Worm (Caenorhabditis elegans) whole organism, young adult: Measurements from ENCODE around the gene hlh-1.

ENCODE experiments used
- B0336.3 ChIP-seq: fragments of 200-800 bp; sonication (Bioruptor generic); IDR thresholded peaks from 2 replicates; pipeline ENCODE4 v1.3.6; 2022; ENCODE audit warnings: missing genetic modification characterization, missing compliant biosample characterization
- C06A6.2 ChIP-seq: fragments of 200-800 bp; sonication (Bioruptor generic); conservative IDR thresholded peaks from 2 replicates; pipeline ENCODE4 v1.3.6; 2022; ENCODE audit warnings: missing genetic modification characterization, missing compliant biosample characterization
- C17E4.6 ChIP-seq: fragments of 200-800 bp; sonication (Bioruptor generic); IDR thresholded peaks from 2 replicates; pipeline ENCODE4 v1.3.6; 2022; ENCODE audit warnings: missing genetic modification reagents, missing genetic modification characterization, missing compliant biosample characterization
- F22D6.2 ChIP-seq: sonication (generic microtip); optimal IDR thresholded peaks from 2 replicates; lab custom pipeline; 2016; ENCODE audit warnings: mild to moderate bottlenecking, missing genetic modification characterization, missing compliant biosample characterization
- F37B4.10 ChIP-seq: fragments of 200-800 bp; sonication (Bioruptor generic); IDR thresholded peaks from 2 replicates; pipeline ENCODE4 v1.3.6; 2022; ENCODE audit warnings: missing genetic modification characterization, missing compliant biosample characterization
- F52B5.7 ChIP-seq: sonication (generic microtip); optimal IDR thresholded peaks from 2 replicates; lab custom pipeline; 2016; ENCODE audit warnings: mild to moderate bottlenecking, missing genetic modification characterization, missing compliant biosample characterization
- F55B11.4 ChIP-seq: sonication (generic microtip); optimal IDR thresholded peaks from 2 replicates; lab custom pipeline; 2016; ENCODE audit warnings: missing compliant biosample characterization, missing genetic modification characterization, borderline replicate concordance; ENCODE audit not compliant: insufficient read depth
- F57A8.1 ChIP-seq: fragments of 200-800 bp; sonication (Bioruptor generic); optimal IDR thresholded peaks from 2 replicates; lab custom pipeline; 2018; ENCODE audit warnings: mild to moderate bottlenecking, missing genetic modification characterization, moderate library complexity, missing compliant biosample characterization
- F57C9.4 ChIP-seq: sonication (generic microtip); optimal IDR thresholded peaks from 2 replicates; lab custom pipeline; 2017; ENCODE audit warnings: mild to moderate bottlenecking, missing genetic modification characterization, missing compliant biosample characterization
- K11D2.4 ChIP-seq: fragments of 200-800 bp; sonication (Bioruptor generic); IDR thresholded peaks from 2 replicates; pipeline ENCODE4 v1.3.6; 2022; ENCODE audit warnings: missing genetic modification reagents, missing genetic modification characterization, missing compliant biosample characterization
- T07F8.4 ChIP-seq: sonication (generic microtip); optimal IDR thresholded peaks from 2 replicates; lab custom pipeline; 2016; ENCODE audit warnings: mild to moderate bottlenecking, missing genetic modification characterization, moderate library complexity, missing compliant biosample characterization
- Y53F4B.3 ChIP-seq: fragments of 200-800 bp; sonication (Bioruptor generic); IDR thresholded peaks from 2 replicates; pipeline ENCODE4 v1.3.6; 2022; ENCODE audit warnings: missing genetic modification reagents, missing genetic modification characterization, missing compliant biosample characterization
- Y56A3A.18 ChIP-seq: fragments of 200-800 bp; sonication (Bioruptor generic); IDR thresholded peaks from 2 replicates; pipeline ENCODE4 v1.3.6; 2022; ENCODE audit warnings: missing genetic modification reagents, missing genetic modification characterization, missing compliant biosample characterization
- Y67H2A.10 ChIP-seq: fragments of 200-800 bp; sonication (Bioruptor generic); conservative IDR thresholded peaks from 2 replicates; pipeline ENCODE4 v1.3.6; 2022; ENCODE audit warnings: missing genetic modification reagents, missing genetic modification characterization, missing compliant biosample characterization
- Y95B8A.8 ChIP-seq: fragments of 200-800 bp; sonication (Bioruptor generic); IDR thresholded peaks from 2 replicates; pipeline ENCODE4 v1.3.6; 2022; ENCODE audit warnings: missing genetic modification reagents, missing genetic modification characterization, missing compliant biosample characterization
- aptf-2 ChIP-seq: fragments of 200-800 bp; sonication (Bioruptor generic); conservative IDR thresholded peaks from 2 replicates; pipeline ENCODE4 v1.3.6; 2022; ENCODE audit warnings: missing genetic modification reagents, missing genetic modification characterization, missing compliant biosample characterization
- atf-7 ChIP-seq: sonication (generic microtip); optimal IDR thresholded peaks from 2 replicates; lab custom pipeline; 2017; ENCODE audit warnings: mild to moderate bottlenecking, missing genetic modification characterization, missing compliant biosample characterization
- athp-1 ChIP-seq: sonication (generic microtip); optimal IDR thresholded peaks from 2 replicates; lab custom pipeline; 2017; ENCODE audit warnings: mild to moderate bottlenecking, missing genetic modification characterization, missing compliant biosample characterization
- bed-2 ChIP-seq: fragments of 200-800 bp; sonication (Bioruptor generic); IDR thresholded peaks from 2 replicates; pipeline ENCODE4 v1.3.6; 2022; ENCODE audit warnings: missing genetic modification reagents, missing genetic modification characterization, missing compliant biosample characterization
- chd-7 ChIP-seq: sonication (generic microtip); optimal IDR thresholded peaks from 2 replicates; lab custom pipeline; 2016; ENCODE audit warnings: mild to moderate bottlenecking, missing genetic modification characterization, moderate library complexity, missing compliant biosample characterization
- dpl-1 ChIP-seq: fragments of 150-350 bp; optimal IDR thresholded peaks from 2 replicates; lab custom pipeline; 2014; ENCODE audit warnings: missing biosample characterization, missing genetic modification reagents, missing genetic modification characterization
- egl-44 ChIP-seq: fragments of 200-800 bp; sonication (Bioruptor generic); IDR thresholded peaks from 2 replicates; pipeline ENCODE4 v1.3.6; 2022; ENCODE audit warnings: missing genetic modification reagents, missing genetic modification characterization, missing compliant biosample characterization
- ets-4 ChIP-seq: fragments of 200-800 bp; sonication (Bioruptor generic); optimal IDR thresholded peaks from 2 replicates; lab custom pipeline; 2018; ENCODE audit warnings: mild to moderate bottlenecking, missing genetic modification characterization, missing compliant biosample characterization
- fkh-3 ChIP-seq: sonication (generic microtip); optimal IDR thresholded peaks from 2 replicates; lab custom pipeline; 2016; ENCODE audit warnings: mild to moderate bottlenecking, missing genetic modification characterization, missing compliant biosample characterization
- hlh-26 ChIP-seq: fragments of 200-800 bp; sonication (Bioruptor generic); conservative IDR thresholded peaks from 2 replicates; pipeline ENCODE4 v1.3.6; 2022; ENCODE audit warnings: missing genetic modification reagents, missing genetic modification characterization, missing compliant biosample characterization
- lin-35 ChIP-seq, 3 experiments: fragments of 150-350 bp in 2 of 3; sonication (generic microtip) in 1 of 3; optimal IDR thresholded peaks; 2 replicates each; lab custom pipeline; 2014 to 2018; ENCODE audit warnings: missing biosample characterization in 3 of 3, missing genetic modification characterization in 3 of 3, missing genetic modification reagents in 3 of 3
- nhr-120 ChIP-seq: fragments of 200-800 bp; sonication (Bioruptor generic); IDR thresholded peaks from 2 replicates; pipeline ENCODE4 v1.3.6; 2022; ENCODE audit warnings: missing genetic modification characterization, missing compliant biosample characterization
- nhr-80 ChIP-seq: sonication (generic microtip); optimal IDR thresholded peaks from 2 replicates; lab custom pipeline; 2016; ENCODE audit warnings: missing genetic modification characterization, missing compliant biosample characterization
- pha-4 ChIP-seq: fragments of 150-350 bp; sonication (generic microtip); optimal IDR thresholded peaks from 2 replicates; lab custom pipeline; 2014; ENCODE audit warnings: missing biosample characterization, missing genetic modification reagents, missing genetic modification characterization
- rcor-1 ChIP-seq: fragments of 200-800 bp; sonication (Bioruptor generic); IDR thresholded peaks from 2 replicates; pipeline ENCODE4 v1.3.6; 2022; ENCODE audit warnings: missing genetic modification reagents, missing genetic modification characterization, missing compliant biosample characterization
- rpc-1 ChIP-seq, 2 experiments: fragments of 150-350 bp in 1 of 2; sonication (generic microtip) in 1 of 2; optimal IDR thresholded peaks; 2 replicates each; lab custom pipeline; 2014 to 2018; ENCODE audit warnings: missing biosample characterization in 1 of 2, missing genetic modification characterization in 1 of 2, missing genetic modification reagents in 1 of 2, missing genotype in 1 of 2
- snpc-1.1 ChIP-seq: sonication (generic microtip); optimal IDR thresholded peaks from 2 replicates; lab custom pipeline; 2017; ENCODE audit warnings: missing genetic modification characterization, mild to moderate bottlenecking, missing compliant biosample characterization, antibody characterized with exemption, moderate library complexity, missing genotype, missing genetic modification reagents; ENCODE audit not compliant: insufficient read depth
- snpc-1.3 ChIP-seq: sonication (generic microtip); optimal IDR thresholded peaks from 2 replicates; lab custom pipeline; 2017; ENCODE audit warnings: missing genetic modification characterization, mild to moderate bottlenecking, missing compliant biosample characterization, antibody characterized with exemption, moderate library complexity, missing genotype, missing genetic modification reagents; ENCODE audit not compliant: insufficient read depth
- tlf-1 ChIP-seq: fragments of 200-800 bp; sonication (Bioruptor generic); optimal IDR thresholded peaks from 2 replicates; lab custom pipeline; 2018; ENCODE audit warnings: mild to moderate bottlenecking, missing genetic modification characterization, missing compliant biosample characterization
- unc-62 ChIP-seq: fragments of 150-350 bp; optimal IDR thresholded peaks from 2 replicates; lab custom pipeline; 2014; ENCODE audit warnings: missing biosample characterization, missing genetic modification reagents, missing genetic modification characterization
- ztf-22 ChIP-seq: fragments of 200-800 bp; sonication (Bioruptor generic); optimal IDR thresholded peaks from 2 replicates; lab custom pipeline; 2018; ENCODE audit warnings: mild to moderate bottlenecking, missing genetic modification characterization, moderate library complexity, missing compliant biosample characterization
- ztf-3 ChIP-seq: fragments of 200-800 bp; sonication (Bioruptor generic); optimal IDR thresholded peaks from 2 replicates; lab custom pipeline; 2018; ENCODE audit warnings: mild to moderate bottlenecking, missing genetic modification characterization, missing compliant biosample characterization

The hlh-1 gene

DNA sequence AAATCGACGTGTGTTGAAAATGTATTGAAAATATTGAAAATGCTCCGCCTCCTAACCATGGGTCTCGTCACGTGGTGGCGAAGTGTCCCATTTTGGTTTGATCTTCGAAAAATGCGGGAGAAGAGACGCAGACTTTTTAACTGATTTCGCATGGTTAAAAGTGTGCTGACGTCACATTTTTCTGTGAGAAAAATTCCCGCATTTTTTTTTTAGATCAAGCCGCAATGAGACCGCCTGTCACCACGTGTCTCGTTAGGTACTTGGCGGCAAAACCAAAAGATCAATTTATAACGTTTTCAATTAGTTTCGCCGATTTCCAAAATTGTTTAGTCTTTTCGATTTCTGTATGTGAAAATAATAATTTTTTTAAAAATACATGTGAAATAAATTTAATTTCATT is 6.8 kb downstream of the hlh-1 start (continued):
- TF ChIP-seq F37B4.10 (GFP tag; lab: Robert Waterston, UW) (no peak), F22D6.2 (tag; lab: Kevin White, UChicago) (no peak)

DNA sequence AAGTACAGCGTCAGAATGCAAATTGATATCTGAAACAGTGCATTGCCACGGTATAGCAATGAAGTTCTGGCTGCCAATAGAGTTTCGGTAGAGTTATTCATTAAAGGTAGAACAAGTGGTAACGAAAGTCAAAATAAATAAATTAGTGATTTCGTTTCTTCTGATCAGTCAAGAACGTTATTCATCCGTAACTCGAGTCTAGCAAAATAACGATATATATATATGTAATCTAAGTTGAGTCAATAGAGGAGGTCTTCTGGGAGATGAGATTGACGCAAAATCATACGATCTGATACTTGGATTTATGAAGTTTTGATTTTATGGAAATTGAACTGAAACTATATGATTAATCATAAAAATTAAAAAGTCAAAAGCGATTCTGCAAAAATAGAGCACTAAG is 9.4 kb downstream of the hlh-1 start, which contains the start of gene sra-35:
Gene sra-35 (minus strand): TSS at position 101 of the 400 bp plus-strand sequence.
- TF ChIP-seq tlf-1 (GFP tag; lab: Kevin White, UChicago) (no peak), nhr-80 (tag; lab: Kevin White, UChicago) (no peak), B0336.3 (GFP tag; lab: Robert Waterston, UW) (no peak), F57C9.4 (tag; lab: Kevin White, UChicago) (no peak), hlh-26 (no peak), C06A6.2 (GFP tag; lab: Robert Waterston, UW) (no peak), fkh-3 (tag; lab: Kevin White, UChicago) (no peak), athp-1 (tag; lab: Kevin White, UChicago) (no peak), K11D2.4 (GFP tag; lab: Robert Waterston, UW) (no peak), unc-62 (GFP tag; lab: Kevin White, UChicago) (no peak)

DNA sequence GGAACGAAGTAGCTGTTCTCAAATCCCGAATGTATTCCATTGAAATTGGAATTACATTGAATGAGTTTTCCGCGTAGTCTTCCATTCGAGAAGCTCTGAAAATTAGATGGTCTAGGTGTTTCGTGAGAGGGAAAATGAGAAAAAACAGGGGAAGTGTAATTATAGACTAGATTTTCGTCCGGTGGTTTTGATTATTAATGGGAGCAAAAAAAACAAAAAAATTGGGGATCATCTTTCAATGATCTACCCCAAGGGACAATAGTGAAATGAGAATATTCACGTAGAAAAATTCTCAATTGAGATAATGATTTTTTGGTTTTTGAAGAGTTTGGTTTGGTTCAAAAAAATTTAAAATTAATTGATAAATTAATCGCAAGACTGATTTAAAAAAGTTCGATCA is 13.5 kb downstream of the hlh-1 start, which contains the start of gene sra-32:
Gene sra-32 (minus strand): TSS at position 101 of the 400 bp plus-strand sequence.
- TF ChIP-seq chd-7 (tag; lab: Kevin White, UChicago) (no peak), Y56A3A.18 (GFP tag; lab: Robert Waterston, UW) (no peak)

DNA sequence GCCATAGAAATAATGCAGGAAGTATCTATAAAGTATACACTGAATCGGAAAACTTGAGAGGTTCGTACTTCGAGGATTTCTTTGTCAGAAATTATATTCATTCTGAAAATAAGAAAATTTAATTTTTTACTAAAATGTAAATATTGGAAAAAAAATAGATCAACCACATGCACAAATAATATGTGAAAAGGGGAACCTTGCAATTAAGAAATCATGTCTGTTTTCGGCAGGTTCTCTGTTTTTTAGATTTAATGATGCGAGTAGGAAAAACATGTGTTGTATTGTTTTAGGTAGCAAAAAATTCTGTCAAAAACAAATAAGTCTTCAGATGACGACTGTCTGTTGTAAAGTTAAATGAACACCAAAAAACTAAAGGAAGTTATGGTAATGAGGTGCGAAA is 18.8 kb downstream of the hlh-1 start, which contains the start of gene sra-33:
Gene sra-33 (minus strand): TSS at position 101 of the 400 bp plus-strand sequence.
- no peak for TF ChIP-seq lin-35 (GFP tag; optimal IDR thresholded peaks at IDR 0.05; lab: Kevin White, UChicago)
- no peak for TF ChIP-seq K11D2.4 (GFP tag; lab: Robert Waterston, UW)
- no peak for TF ChIP-seq pha-4
- no peak for TF ChIP-seq ztf-3 (GFP tag; lab: Kevin White, UChicago)
- TF ChIP-seq snpc-1.1 (tag; lab: Kevin White, UChicago): no peak
- no peak for TF ChIP-seq rcor-1 (GFP tag; lab: Robert Waterston, UW)
- TF ChIP-seq Y67H2A.10: no peak
- no peak for TF ChIP-seq Y53F4B.3 (GFP tag; lab: Robert Waterston, UW)
- no peak for TF ChIP-seq C17E4.6

DNA sequence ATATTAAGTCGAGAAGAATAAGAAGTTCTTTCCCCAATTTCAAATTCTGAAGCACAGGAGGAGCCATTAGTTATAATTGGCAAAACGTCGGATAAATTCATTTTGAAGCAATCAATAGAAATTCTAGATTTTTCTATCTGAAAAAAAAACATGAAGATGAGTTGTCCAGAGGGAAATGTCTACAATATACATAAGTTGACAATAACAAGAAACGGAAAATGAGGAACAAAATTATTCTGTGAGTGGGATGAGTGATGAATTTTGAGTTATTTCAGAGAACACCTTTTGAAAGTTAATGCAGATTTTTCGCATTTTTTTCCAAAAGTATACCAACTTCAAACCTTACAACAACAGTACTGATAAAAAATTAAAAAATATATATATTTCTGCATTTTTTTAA is 22.3 kb downstream of the hlh-1 start, which contains the start of gene sra-36:
Gene sra-36 (minus strand): TSS at position 101 of the 400 bp plus-strand sequence.
- TF ChIP-seq ztf-22 (GFP tag; lab: Kevin White, UChicago) (no peak), aptf-2 (GFP tag; lab: Robert Waterston, UW) (no peak), bed-2 (GFP tag; lab: Robert Waterston, UW) (no peak), fkh-3 (tag; lab: Kevin White, UChicago) (no peak), F57A8.1 (GFP tag; lab: Kevin White, UChicago) (no peak), snpc-1.3 (no peak), dpl-1 (GFP tag; lab: Kevin White, UChicago) (no peak), ets-4 (no peak), atf-7 (no peak), F55B11.4 (tag; lab: Kevin White, UChicago) (no peak), F52B5.7 (no peak), nhr-120 (GFP tag; lab: Robert Waterston, UW) (no peak), unc-62 (GFP tag; lab: Kevin White, UChicago) (no peak), T07F8.4 (tag; lab: Kevin White, UChicago) (no peak), egl-44 (GFP tag; lab: Robert Waterston, UW) (no peak), rpc-1 (optimal IDR thresholded peaks at IDR 0.05; lab: Kevin White, UChicago) (no peak), rpc-1 (tag; optimal IDR thresholded peaks at IDR 0.05; lab: Kevin White, UChicago) (no peak), F57C9.4 (tag; lab: Kevin White, UChicago) (no peak), Y95B8A.8 (GFP tag; lab: Robert Waterston, UW) (no peak)
